Worm (Caenorhabditis elegans) whole organism, L3 larva: ENCODE data around the gene T26G10.4.

Source experiments
- R02D3.7 ChIP-seq: fragments of 150-350 bp; optimal IDR thresholded peaks from 2 replicates; lab custom pipeline; 2014; ENCODE audit warnings: missing biosample characterization, missing genetic modification characterization
- ZK546.5 ChIP-seq: sonication (generic microtip); optimal IDR thresholded peaks from 2 replicates; lab custom pipeline; 2017; ENCODE audit warnings: missing biosample characterization, missing genetic modification characterization
- aly-2 ChIP-seq: fragments of 150-350 bp; optimal IDR thresholded peaks from 2 replicates; lab custom pipeline; 2014; ENCODE audit warnings: missing biosample characterization, missing genetic modification characterization
- ama-1 ChIP-seq: fragments of 150-350 bp; optimal IDR thresholded peaks from 2 replicates; lab custom pipeline; 2018
- ceh-16 ChIP-seq: sonication (generic microtip); optimal IDR thresholded peaks from 2 replicates; lab custom pipeline; 2017; ENCODE audit warnings: missing biosample characterization, missing genetic modification characterization
- ceh-28 ChIP-seq: fragments of 150-350 bp; optimal IDR thresholded peaks from 2 replicates; lab custom pipeline; 2014; ENCODE audit warnings: missing biosample characterization, missing genetic modification reagents, missing genetic modification characterization
- ceh-82 ChIP-seq: fragments of 150-350 bp; optimal IDR thresholded peaks from 2 replicates; lab custom pipeline; 2014; ENCODE audit warnings: missing biosample characterization, missing genetic modification characterization
- daf-12 ChIP-seq: fragments of 150-350 bp; optimal IDR thresholded peaks from 2 replicates; lab custom pipeline; 2014; ENCODE audit warnings: missing biosample characterization, missing genetic modification reagents, missing genetic modification characterization
- egl-5 ChIP-seq: fragments of 150-350 bp; optimal IDR thresholded peaks from 2 replicates; lab custom pipeline; 2017; ENCODE audit warnings: missing biosample characterization, missing genetic modification reagents, missing genetic modification characterization, inconsistent platforms
- elt-1 ChIP-seq: fragments of 150-350 bp; optimal IDR thresholded peaks from 2 replicates; lab custom pipeline; 2014; ENCODE audit warnings: missing biosample characterization, missing genetic modification characterization
- elt-2 ChIP-seq: sonication (generic microtip); optimal IDR thresholded peaks from 2 replicates; lab custom pipeline; 2016; ENCODE audit warnings: missing genetic modification reagents, mild to moderate bottlenecking, missing genetic modification characterization, missing compliant biosample characterization
- elt-3 ChIP-seq, 3 experiments: fragments of 150-350 bp in 1 of 3; sonication (generic microtip) in 2 of 3; optimal IDR thresholded peaks; 2 replicates in 2 of 3; 4 replicates in 1 of 3; lab custom pipeline; 2014 to 2017; ENCODE audit warnings: missing biosample characterization in 3 of 3, missing genetic modification characterization in 3 of 3
- eor-1 ChIP-seq, 2 experiments: fragments of 150-350 bp; optimal IDR thresholded peaks; 2 replicates each; lab custom pipeline; 2014 to 2018; ENCODE audit warnings: missing biosample characterization in 2 of 2, missing genetic modification characterization in 2 of 2
- fkh-10 ChIP-seq: sonication (generic microtip); optimal IDR thresholded peaks from 2 replicates; lab custom pipeline; 2017; ENCODE audit warnings: missing biosample characterization, missing genetic modification reagents, missing genetic modification characterization
- fkh-2 ChIP-seq: fragments of 150-350 bp; optimal IDR thresholded peaks from 2 replicates; lab custom pipeline; 2014; ENCODE audit warnings: missing biosample characterization, missing genetic modification reagents, missing genetic modification characterization
- fos-1 ChIP-seq: fragments of 150-350 bp; optimal IDR thresholded peaks from 2 replicates; lab custom pipeline; 2014; ENCODE audit warnings: missing biosample characterization, missing genetic modification characterization
- hmg-11 ChIP-seq: sonication (generic microtip); optimal IDR thresholded peaks from 2 replicates; lab custom pipeline; 2016; ENCODE audit warnings: missing genetic modification characterization, missing compliant biosample characterization
- jun-1 ChIP-seq: fragments of 150-350 bp; optimal IDR thresholded peaks from 2 replicates; lab custom pipeline; 2014; ENCODE audit warnings: missing biosample characterization, missing genetic modification reagents, missing genetic modification characterization
- lin-15B ChIP-seq: fragments of 150-350 bp; optimal IDR thresholded peaks from 2 replicates; lab custom pipeline; 2014; ENCODE audit warnings: missing biosample characterization, missing genetic modification characterization
- lin-39 ChIP-seq: fragments of 150-350 bp; optimal IDR thresholded peaks from 2 replicates; lab custom pipeline; 2018; ENCODE audit warnings: missing biosample characterization, missing genetic modification reagents, missing genetic modification characterization
- lsy-12 ChIP-seq: sonication (generic microtip); optimal IDR thresholded peaks from 2 replicates; lab custom pipeline; 2016; ENCODE audit warnings: mild to moderate bottlenecking, missing genetic modification characterization, missing compliant biosample characterization
- mml-1 ChIP-seq: fragments of 150-350 bp; sonication (generic microtip); optimal IDR thresholded peaks from 3 replicates; lab custom pipeline; 2014; ENCODE audit warnings: missing biosample characterization, missing genetic modification characterization
- nfya-1 ChIP-seq: sonication (generic microtip); optimal IDR thresholded peaks from 2 replicates; lab custom pipeline; 2017; ENCODE audit warnings: missing genetic modification characterization, mild to moderate bottlenecking, missing compliant biosample characterization, antibody characterized with exemption, moderate library complexity; ENCODE audit not compliant: insufficient read depth
- nhr-12 ChIP-seq: fragments of 150-350 bp; optimal IDR thresholded peaks from 2 replicates; lab custom pipeline; 2014; ENCODE audit warnings: missing biosample characterization, missing genetic modification characterization
- nhr-23 ChIP-seq: fragments of 150-350 bp; optimal IDR thresholded peaks from 2 replicates; lab custom pipeline; 2014; ENCODE audit warnings: missing biosample characterization, missing genetic modification reagents, missing genetic modification characterization
- nhr-237 ChIP-seq: fragments of 150-350 bp; optimal IDR thresholded peaks from 2 replicates; lab custom pipeline; 2014; ENCODE audit warnings: missing biosample characterization, missing genetic modification characterization
- nhr-25 ChIP-seq: sonication (generic microtip); optimal IDR thresholded peaks from 2 replicates; lab custom pipeline; 2017; ENCODE audit warnings: missing biosample characterization, missing genetic modification characterization
- nhr-28 ChIP-seq: fragments of 150-350 bp; optimal IDR thresholded peaks from 2 replicates; lab custom pipeline; 2014; ENCODE audit warnings: missing biosample characterization, missing genetic modification characterization
- nhr-43 ChIP-seq: sonication (generic microtip); optimal IDR thresholded peaks from 2 replicates; lab custom pipeline; 2016; ENCODE audit warnings: mild to moderate bottlenecking, missing genetic modification characterization, missing compliant biosample characterization; ENCODE audit not compliant: poor library complexity, severe bottlenecking
- nhr-67 ChIP-seq: fragments of 150-350 bp; optimal IDR thresholded peaks from 2 replicates; lab custom pipeline; 2014; ENCODE audit warnings: missing biosample characterization, missing genetic modification characterization
- nhr-76 ChIP-seq: fragments of 150-350 bp; sonication (generic microtip); optimal IDR thresholded peaks from 5 replicates; lab custom pipeline; 2014; ENCODE audit warnings: missing biosample characterization, missing genetic modification characterization
- nhr-77 ChIP-seq: fragments of 150-350 bp; optimal IDR thresholded peaks from 2 replicates; lab custom pipeline; 2014; ENCODE audit warnings: missing biosample characterization, missing genetic modification characterization
- pha-4 ChIP-seq: fragments of 150-350 bp; optimal IDR thresholded peaks from 2 replicates; lab custom pipeline; 2014; ENCODE audit warnings: missing biosample characterization, missing genetic modification reagents, missing genetic modification characterization
- pqm-1 ChIP-seq: fragments of 150-350 bp; optimal IDR thresholded peaks from 2 replicates; lab custom pipeline; 2017; ENCODE audit warnings: missing biosample characterization, missing genetic modification characterization, inconsistent platforms
- sea-2 ChIP-seq: fragments of 150-350 bp; sonication (generic microtip); optimal IDR thresholded peaks from 4 replicates; lab custom pipeline; 2014; ENCODE audit warnings: missing biosample characterization, missing genetic modification reagents, missing genetic modification characterization
- skn-1 ChIP-seq: fragments of 150-350 bp; optimal IDR thresholded peaks from 2 replicates; lab custom pipeline; 2014; ENCODE audit warnings: missing biosample characterization, missing genetic modification characterization
- snpc-4 ChIP-seq: fragments of 150-350 bp; optimal IDR thresholded peaks from 2 replicates; lab custom pipeline; 2014; ENCODE audit warnings: missing biosample characterization, missing genetic modification characterization
- tbx-2 ChIP-seq: sonication (generic microtip); optimal IDR thresholded peaks from 2 replicates; lab custom pipeline; 2016; ENCODE audit warnings: mild to moderate bottlenecking, missing genetic modification characterization, missing compliant biosample characterization
- zag-1 ChIP-seq: fragments of 150-350 bp; optimal IDR thresholded peaks from 2 replicates; lab custom pipeline; 2014; ENCODE audit warnings: missing biosample characterization, missing genetic modification characterization
- ztf-11 ChIP-seq: fragments of 150-350 bp; optimal IDR thresholded peaks from 2 replicates; lab custom pipeline; 2014; ENCODE audit warnings: missing biosample characterization, missing genetic modification characterization

Gene T26G10.4

ce11 chrIII:9439399-9439798, 19.1 kb downstream of the T26G10.4 start, which contains the start of gene F54C8.1:
TSS of gene F54C8.1 (plus strand) at chrIII:9439699.
- TF ChIP-seq ceh-16 (tag; lab: Kevin White, UChicago) (no peak), zag-1 (no peak), skn-1 (no peak), lin-39 (tag; lab: Kevin White, UChicago) (no peak), ceh-28 (no peak), nhr-76 (tag; lab: Kevin White, UChicago) (no peak), nhr-12 (tag; lab: Kevin White, UChicago) (no peak), egl-5 (tag; lab: Kevin White, UChicago) (no peak), mml-1 (tag; lab: Kevin White, UChicago) (no peak), sea-2 (GFP tag; lab: Kevin White, UChicago) (no peak), aly-2 (tag; lab: Kevin White, UChicago) (no peak), ama-1 (lab: Kevin White, UChicago) (no peak), R02D3.7 (no peak), fos-1 (no peak), nhr-237 (tag; lab: Kevin White, UChicago) (no peak)

ce11 chrIII:9441133-9441532, 20.8 kb downstream of the T26G10.4 start, which contains the start of gene emb-30:
TSS of gene emb-30 (minus strand) at chrIII:9441460.
- TF ChIP-seq pha-4 (tag; lab: Kevin White, UChicago) = no peak
- TF ChIP-seq ama-1 (lab: Kevin White, UChicago) = peak; percentile 4
- no peak for TF ChIP-seq ceh-82 (tag; lab: Kevin White, UChicago)
- TF ChIP-seq elt-2 (tag; lab: Kevin White, UChicago) = peak; percentile 3

- TF ChIP-seq nhr-237 (tag; lab: Kevin White, UChicago) (no peak), aly-2 (tag; lab: Kevin White, UChicago) (no peak), nfya-1 (tag; lab: Kevin White, UChicago) (no peak), nhr-77 (tag; lab: Kevin White, UChicago) (no peak), fkh-2 (tag; lab: Kevin White, UChicago) (no peak), nhr-23 (no peak), nhr-43 (tag; lab: Kevin White, UChicago) (no peak), nhr-25 (tag; lab: Kevin White, UChicago) (no peak), nhr-12 (tag; lab: Kevin White, UChicago) (no peak), R02D3.7 (no peak), nhr-67 (tag; lab: Kevin White, UChicago) (no peak)
Measured at ce11 chrIII:9442846-9443245, 22.5 kb downstream of the T26G10.4 start.

- TF ChIP-seq elt-1 (tag; lab: Kevin White, UChicago) (peak; percentile 25), zag-1 (peak; percentile 11), pqm-1 (tag; lab: Kevin White, UChicago) (peak; percentile 40), R02D3.7 (peak; percentile 74), nhr-67 (tag; lab: Kevin White, UChicago) (no peak), egl-5 (tag; lab: Kevin White, UChicago) (peak; percentile 66), ztf-11 (no peak), aly-2 (tag; lab: Kevin White, UChicago) (no peak), sea-2 (GFP tag; lab: Kevin White, UChicago) (peak; percentile 83), lin-39 (tag; lab: Kevin White, UChicago) (peak; percentile 95), elt-2 (tag; lab: Kevin White, UChicago) (peak; percentile 48), nhr-23 (peak; percentile 89), nhr-25 (tag; lab: Kevin White, UChicago) (peak; percentile 85), jun-1 (tag; lab: Kevin White, UChicago) (peak; percentile 20), nhr-77 (tag; lab: Kevin White, UChicago) (no peak), daf-12 (tag; lab: Kevin White, UChicago) (no peak), ceh-28 (peak; percentile 97), nhr-12 (tag; lab: Kevin White, UChicago) (no peak), ceh-82 (tag; lab: Kevin White, UChicago) (peak; percentile 14), skn-1 (peak; percentile 50), nhr-43 (tag; lab: Kevin White, UChicago) (peak; percentile 21), pha-4 (tag; lab: Kevin White, UChicago) (peak; percentile 92), fkh-10 (GFP tag; lab: Kevin White, UChicago) (peak; percentile 11), nfya-1 (tag; lab: Kevin White, UChicago) (peak; percentile 96), snpc-4 (tag; lab: Kevin White, UChicago) (peak; percentile 79), elt-3 (tag; optimal IDR thresholded peaks at IDR 0.05; lab: Kevin White, UChicago) (no peak), ama-1 (lab: Kevin White, UChicago) (peak; percentile 86), hmg-11 (tag; lab: Kevin White, UChicago) (peak; percentile 67), nhr-28 (no peak), nhr-76 (tag; lab: Kevin White, UChicago) (no peak), fos-1 (no peak), eor-1 (tag; optimal IDR thresholded peaks at IDR 0.05; lab: Kevin White, UChicago) (no peak), lin-15B (peak; percentile 93), tbx-2 (no peak), fkh-2 (tag; lab: Kevin White, UChicago) (no peak), lsy-12 (tag; lab: Kevin White, UChicago) (peak; percentile 60), ZK546.5 (tag; lab: Kevin White, UChicago) (no peak)
- TF ChIP-seq, all 47 proteins: peak for 23
Measured at ce11 chrIII:9443417-9444027, 23.2 kb downstream of the T26G10.4 start, which contains the start of gene pir-2. TSS of gene pir-2 (minus strand) at chrIII:9443634.
